Fruit fly (Drosophila melanogaster) whole organism, embryonic: ENCODE results near the gene CG13449.

Experiments used
- Aef1 ChIP-seq: fragments of 200-800 bp; sonication (Bioruptor generic); IDR thresholded peaks from 3 replicates; pipeline ENCODE4 v1.3.6; 2022; ENCODE audit warnings: missing biosample characterization, missing genetic modification characterization
- CG10366 ChIP-seq: fragments of 200-800 bp; sonication (Bioruptor generic); IDR thresholded peaks from 2 replicates; pipeline ENCODE4 v1.3.6; 2022; ENCODE audit warnings: missing biosample characterization, missing genetic modification characterization
- CG12299 ChIP-seq: fragments of 200-800 bp; sonication (Bioruptor generic); optimal IDR thresholded peaks from 2 replicates; lab custom pipeline; 2018; ENCODE audit warnings: missing biosample characterization, mild to moderate bottlenecking, missing genetic modification characterization
- CG12769 ChIP-seq: fragments of 200-800 bp; sonication (Bioruptor generic); optimal IDR thresholded peaks from 2 replicates; lab custom pipeline; 2019; ENCODE audit warnings: missing biosample characterization, mild to moderate bottlenecking, missing genetic modification characterization, moderate library complexity
- CG13287 ChIP-seq: fragments of 200-800 bp; sonication (Bioruptor generic); IDR thresholded peaks from 2 replicates; pipeline ENCODE4 v1.3.6; 2022; ENCODE audit warnings: missing biosample characterization, missing genetic modification characterization; ENCODE audit not compliant: partially characterized antibody
- CG13424 ChIP-seq: fragments of 200-800 bp; sonication (Bioruptor generic); optimal IDR thresholded peaks from 2 replicates; lab custom pipeline; 2019; ENCODE audit warnings: missing biosample characterization, mild to moderate bottlenecking, missing genetic modification characterization, moderate library complexity
- CG14710 ChIP-seq: fragments of 200-800 bp; sonication (Bioruptor generic); optimal IDR thresholded peaks from 3 replicates; lab custom pipeline; 2019; ENCODE audit warnings: missing biosample characterization, mild to moderate bottlenecking, missing genetic modification characterization, moderate library complexity
- CG15479 ChIP-seq: fragments of 200-800 bp; sonication (Bioruptor generic); optimal IDR thresholded peaks from 3 replicates; lab custom pipeline; 2019; ENCODE audit warnings: missing biosample characterization, mild to moderate bottlenecking, missing genetic modification characterization, moderate library complexity
- CG16863 ChIP-seq: fragments of 200-800 bp; sonication (Bioruptor generic); optimal IDR thresholded peaks from 3 replicates; lab custom pipeline; 2016; ENCODE audit warnings: missing biosample characterization, missing genetic modification characterization
- CG17568 ChIP-seq: fragments of 200-800 bp; sonication (Bioruptor generic); optimal IDR thresholded peaks from 2 replicates; lab custom pipeline; 2018; ENCODE audit warnings: missing biosample characterization, mild to moderate bottlenecking, missing genetic modification characterization, moderate library complexity
- CG2120 ChIP-seq: fragments of 200-800 bp; sonication (Bioruptor generic); optimal IDR thresholded peaks from 3 replicates; lab custom pipeline; 2016; ENCODE audit warnings: missing biosample characterization, missing genetic modification characterization
- CG2678 ChIP-seq: fragments of 200-800 bp; sonication (Bioruptor generic); optimal IDR thresholded peaks from 3 replicates; lab custom pipeline; 2019; ENCODE audit warnings: missing biosample characterization, mild to moderate bottlenecking, missing genetic modification characterization, moderate library complexity
- CG3407 ChIP-seq: fragments of 200-800 bp; sonication (Bioruptor generic); optimal IDR thresholded peaks from 2 replicates; lab custom pipeline; 2018; ENCODE audit warnings: missing biosample characterization, mild to moderate bottlenecking, missing genetic modification characterization
- CG4617 ChIP-seq: fragments of 200-800 bp; sonication (Bioruptor generic); optimal IDR thresholded peaks from 3 replicates; lab custom pipeline; 2016; ENCODE audit warnings: missing biosample characterization, missing genetic modification characterization, borderline replicate concordance
- CG6689 ChIP-seq: fragments of 200-800 bp; sonication (Bioruptor generic); IDR thresholded peaks from 2 replicates; pipeline ENCODE4 v1.3.6; 2022; ENCODE audit warnings: missing biosample characterization, missing genetic modification characterization
- CG7839 ChIP-seq: fragments of 200-800 bp; sonication (Bioruptor generic); optimal IDR thresholded peaks from 3 replicates; lab custom pipeline; 2018; ENCODE audit warnings: missing biosample characterization, mild to moderate bottlenecking, missing genetic modification characterization, moderate library complexity
- D ChIP-seq, 2 experiments: fragments of 200-800 bp in 1 of 2; fragments of >200 bp in 1 of 2; sonication (Bioruptor generic) in 1 of 2; optimal IDR thresholded peaks; 2 replicates in 1 of 2; 3 replicates in 1 of 2; lab custom pipeline; 2017; ENCODE audit warnings: mild to moderate bottlenecking in 1 of 2, missing biosample characterization in 1 of 2, missing genetic modification characterization in 1 of 2, missing genetic modification reagents in 1 of 2
- HLH3B ChIP-seq: fragments of 200-800 bp; sonication (Bioruptor generic); IDR thresholded peaks from 2 replicates; pipeline ENCODE4 v1.3.6; 2022; ENCODE audit warnings: missing biosample characterization, missing genetic modification characterization
- HLH4C ChIP-seq: fragments of 200-800 bp; sonication (Bioruptor generic); IDR thresholded peaks from 3 replicates; pipeline ENCODE4 v1.3.6; 2022; ENCODE audit warnings: missing biosample characterization, missing genetic modification characterization; ENCODE audit not compliant: partially characterized antibody
- Hr78 ChIP-seq, 2 experiments: fragments of 200-800 bp in 1 of 2; fragments of >200 bp in 1 of 2; sonication (Bioruptor generic) in 1 of 2; optimal IDR thresholded peaks; 2 replicates each; lab custom pipeline; 2017 to 2019; ENCODE audit warnings: missing biosample characterization in 2 of 2, missing genetic modification characterization in 2 of 2, mild to moderate bottlenecking in 1 of 2, moderate library complexity in 1 of 2
- Lpt ChIP-seq: fragments of >200 bp; optimal IDR thresholded peaks from 2 replicates; lab custom pipeline; 2018; ENCODE audit warnings: missing biosample characterization, missing genetic modification characterization
- MBD-R2 ChIP-seq: fragments of 200-800 bp; sonication (Bioruptor generic); IDR thresholded peaks from 2 replicates; pipeline ENCODE4 v1.3.6; 2022; ENCODE audit warnings: missing biosample characterization, missing genetic modification characterization
- Med ChIP-seq: fragments of 200-800 bp; sonication (Bioruptor generic); peaks from one replicate; lab custom pipeline; 2016; ENCODE audit warnings: missing biosample characterization, missing genetic modification characterization, mild to moderate bottlenecking, inconsistent platforms, moderate library complexity
- Nf-YC ChIP-seq: fragments of 200-800 bp; optimal IDR thresholded peaks from 3 replicates; lab custom pipeline; 2019; ENCODE audit warnings: missing biosample characterization, mild to moderate bottlenecking, missing genetic modification characterization, moderate library complexity
- Oli ChIP-seq: fragments of 200-800 bp; sonication (Bioruptor generic); optimal IDR thresholded peaks from 2 replicates; lab custom pipeline; 2018; ENCODE audit warnings: missing biosample characterization, mild to moderate bottlenecking, missing genetic modification characterization, moderate library complexity
- Pdp1 ChIP-seq, 2 experiments: fragments of 200-800 bp; sonication (Bioruptor generic); optimal IDR thresholded peaks; 3 replicates each; lab custom pipeline; 2016; ENCODE audit warnings: missing biosample characterization in 2 of 2, missing genetic modification characterization in 2 of 2, mild to moderate bottlenecking in 1 of 2, moderate library complexity in 1 of 2
- Sox102F ChIP-seq: fragments of 200-800 bp; sonication (Bioruptor generic); optimal IDR thresholded peaks from 2 replicates; lab custom pipeline; 2018; ENCODE audit warnings: missing biosample characterization, mild to moderate bottlenecking, missing genetic modification characterization, moderate library complexity
- Usf ChIP-seq: fragments of 200-800 bp; sonication (Bioruptor generic); optimal IDR thresholded peaks from 2 replicates; lab custom pipeline; 2017; ENCODE audit warnings: missing genotype, missing biosample characterization, missing genetic modification characterization
- ac ChIP-seq: fragments of 200-800 bp; sonication (Bioruptor generic); optimal IDR thresholded peaks from 3 replicates; lab custom pipeline; 2017; ENCODE audit warnings: missing biosample characterization, mild to moderate bottlenecking, missing genetic modification characterization
- crp ChIP-seq, 2 experiments: fragments of 200-800 bp; sonication (Bioruptor generic); optimal IDR thresholded peaks; 2 replicates in 1 of 2; 3 replicates in 1 of 2; lab custom pipeline; 2017; ENCODE audit warnings: missing biosample characterization in 2 of 2, missing genetic modification characterization in 2 of 2, mild to moderate bottlenecking in 1 of 2, moderate library complexity in 1 of 2
- gcm2 ChIP-seq: fragments of 200-800 bp; sonication (Bioruptor generic); optimal IDR thresholded peaks from 2 replicates; lab custom pipeline; 2016; ENCODE audit warnings: missing biosample characterization, missing genetic modification characterization
- ken ChIP-seq: fragments of 200-800 bp; sonication (Bioruptor generic); IDR thresholded peaks from 3 replicates; pipeline ENCODE4 v1.3.6; 2022; ENCODE audit warnings: missing biosample characterization, missing genetic modification characterization
- lab ChIP-seq: fragments of 200-800 bp; sonication (Bioruptor generic); optimal IDR thresholded peaks from 3 replicates; lab custom pipeline; 2017; ENCODE audit warnings: missing biosample characterization, missing genetic modification characterization, mild to moderate bottlenecking, moderate library complexity, missing genetic modification reagents
- nau ChIP-seq: fragments of 200-800 bp; sonication (Bioruptor generic); optimal IDR thresholded peaks from 3 replicates; lab custom pipeline; 2017; ENCODE audit warnings: missing biosample characterization, mild to moderate bottlenecking, missing genetic modification characterization, missing genetic modification reagents
- nom ChIP-seq: fragments of 200-800 bp; sonication (Bioruptor generic); optimal IDR thresholded peaks from 2 replicates; lab custom pipeline; 2017; ENCODE audit warnings: missing biosample characterization, missing genetic modification characterization, mild to moderate bottlenecking, moderate library complexity, missing genetic modification reagents
- pan ChIP-seq, 4 experiments: fragments of >200 bp in 3 of 4; fragments of 200-800 bp in 1 of 4; sonication (Bioruptor generic) in 1 of 4; optimal IDR thresholded peaks in 3 of 4; IDR thresholded peaks in 1 of 4; 2 replicates each; pipeline versions ENCODE4 v1.3.6 to Lab custom; 2017 to 2022; ENCODE audit warnings: missing biosample characterization in 2 of 4, missing genetic modification characterization in 2 of 4, mixed read lengths in 1 of 4
- row ChIP-seq: fragments of 200-800 bp; sonication (Bioruptor generic); IDR thresholded peaks from 3 replicates; pipeline ENCODE4 v1.3.6; 2022; ENCODE audit warnings: missing biosample characterization, missing genetic modification characterization
- sd ChIP-seq: fragments of 200-800 bp; sonication (Bioruptor generic); optimal IDR thresholded peaks from 3 replicates; lab custom pipeline; 2018; ENCODE audit warnings: missing biosample characterization, mild to moderate bottlenecking, missing genetic modification characterization, moderate library complexity
- sens ChIP-seq: fragments of 200-800 bp; sonication (Bioruptor generic); peaks from one replicate; lab custom pipeline; 2016; ENCODE audit warnings: missing biosample characterization, missing genetic modification characterization
- seq ChIP-seq: fragments of 200-800 bp; sonication (Bioruptor generic); IDR thresholded peaks from 2 replicates; pipeline ENCODE4 v1.3.6; 2022; ENCODE audit warnings: missing biosample characterization, missing genetic modification characterization
- sug ChIP-seq: fragments of 200-800 bp; optimal IDR thresholded peaks from 2 replicates; lab custom pipeline; 2019; ENCODE audit warnings: missing biosample characterization, mild to moderate bottlenecking, missing genetic modification characterization, moderate library complexity
- wor ChIP-seq: fragments of 200-800 bp; sonication (Bioruptor generic); IDR thresholded peaks from 2 replicates; pipeline ENCODE4 v1.3.6; 2022; ENCODE audit warnings: missing biosample characterization, missing genetic modification characterization
- z ChIP-seq: fragments of 200-800 bp; sonication (Bioruptor generic); IDR thresholded peaks from 3 replicates; pipeline ENCODE4 v1.3.6; 2022; ENCODE audit warnings: missing biosample characterization, missing genetic modification characterization
- zen2 ChIP-seq: fragments of 200-800 bp; sonication (Bioruptor generic); IDR thresholded peaks from 3 replicates; pipeline ENCODE4 v1.3.6; 2022; ENCODE audit warnings: missing biosample characterization, missing genetic modification characterization; ENCODE audit not compliant: partially characterized antibody

The CG13449 gene

dm6 chr3L:15597037-15597785 is 15.4 kb downstream of the CG13449 start (continued):
- TF ChIP-seq Sox102F = peak; percentile 24
- TF ChIP-seq HLH3B (GFP tag; lab: Robert Waterston, UW) = peak; percentile 35; the same call in 1 of the 2 replicates
- TF ChIP-seq crp (GFP tag; optimal IDR thresholded peaks at IDR 0.05; lab: Kevin White, UChicago) = no peak
- peak; percentile 10 for TF ChIP-seq CG13424 (tag; lab: Kevin White, UChicago)
- TF ChIP-seq MBD-R2 (GFP tag; lab: Robert Waterston, UW) = peak; percentile 9; the same call in 1 of the 2 replicates
- no peak for TF ChIP-seq Usf
- TF ChIP-seq nau = peak; percentile 39
- TF ChIP-seq Nf-YC (tag; lab: Kevin White, UChicago) = no peak
- TF ChIP-seq z (GFP tag; lab: Robert Waterston, UW) = 0 out of 3 replicates have a peak, but pooled peaks have one; percentile 44
- TF ChIP-seq CG17568 (GFP tag; lab: Kevin White, UChicago) = peak; percentile 12
- TF ChIP-seq CG3407 (GFP tag; lab: Kevin White, UChicago) = peak; percentile 20
- TF ChIP-seq sug (tag; lab: Kevin White, UChicago) = peak; percentile 9
- TF ChIP-seq ac = no peak
- no peak for TF ChIP-seq wor (GFP tag; lab: Robert Waterston, UW)
- no peak for TF ChIP-seq HLH4C (GFP tag; lab: Robert Waterston, UW)
- TF ChIP-seq CG2120 (GFP tag; lab: Kevin White, UChicago) = peak; percentile 15
- TF ChIP-seq zen2 (GFP tag; lab: Robert Waterston, UW) = no peak
- TF ChIP-seq sens (GFP tag; lab: Kevin White, UChicago) = peak; percentile 45
- peak; percentile 71 for TF ChIP-seq nom (GFP tag; lab: Kevin White, UChicago)
- TF ChIP-seq seq = peak; percentile 71; the same call in 1 of the 2 replicates
- no peak for TF ChIP-seq CG4617
- TF ChIP-seq, all 482 proteins: peak for 74

- TF ChIP-seq gcm2 = no peak
- TF ChIP-seq pan (optimal IDR thresholded peaks at IDR 0.05; lab: Kevin White, UChicago) = no peak
- peak in 1 of 2 experiments; percentile 4 for TF ChIP-seq pan (GFP tag; optimal IDR thresholded peaks at IDR 0.05 in 1 of 2, IDR thresholded peaks at IDR 0.05 in 1 of 2)
- TF ChIP-seq CG15479 = peak; percentile 19
- TF ChIP-seq, all 482 proteins: peak for 2
These were observed 16.6 kb downstream of the CG13449 start for dm6 chr3L:15595980-15596379.

- TF ChIP-seq CG12299 (tag; lab: Kevin White, UChicago) (no peak), lab (GFP tag; lab: Kevin White, UChicago) (peak; percentile 29), Aef1 (no peak), CG6689 (GFP tag; lab: Robert Waterston, UW) (0 out of 2 replicates have a peak, but pooled peaks have one; percentile 13), CG10366 (peak; percentile 9; the same call in 1 of the 2 replicates), ken (no peak), CG2678 (peak; percentile 6), Oli (tag; lab: Kevin White, UChicago) (peak; percentile 30), Lpt (GFP tag; lab: Kevin White, UChicago) (no peak), sd (tag; lab: Kevin White, UChicago) (no peak), CG14710 (tag; lab: Kevin White, UChicago) (peak; percentile 20), CG13287 (GFP tag; lab: Robert Waterston, UW) (no peak), Med (GFP tag; lab: Kevin White, UChicago) (peak; percentile 78), CG16863 (peak; percentile 15), row (GFP tag; lab: Robert Waterston, UW) (peak; percentile 52; the same call in 2 of the 3 replicates), Hr78 (GFP tag; optimal IDR thresholded peaks at IDR 0.05; lab: Kevin White, UChicago) (peak in 1 of 2 experiments; percentile 17), CG12769 (peak; percentile 5), D (optimal IDR thresholded peaks at IDR 0.05; lab: Kevin White, UChicago) (peak; percentile 9), D (GFP tag; optimal IDR thresholded peaks at IDR 0.05; lab: Kevin White, UChicago) (peak; percentile 7), Pdp1 (GFP tag; optimal IDR thresholded peaks at IDR 0.05; lab: Kevin White, UChicago) (peak in 1 of 2 experiments; percentile 35), CG7839 (peak; percentile 21)
These were observed 17.4 kb downstream of the CG13449 start for dm6 chr3L:15595175-15595724.
